Worm (Caenorhabditis elegans): ENCODE data around the gene clec-229.

ce11 chrV:15305502-15305901 lies 35.8 kb downstream of the clec-229 start, which contains the start of gene T26H8.5:
- TF ChIP-seq flt-1 (GFP tag; IDR thresholded peaks at IDR 0.05) (no peak), med-1 (GFP tag; optimal IDR thresholded peaks at IDR 0.05; ENCODE audit: insufficient read depth) (no peak), klf-2 (GFP tag; conservative IDR thresholded peaks at IDR 0.05) (no peak), T22C8.4 (GFP tag; IDR thresholded peaks at IDR 0.05) (no peak)
